Worm (Caenorhabditis elegans) whole organism, L3 larva: Measurements from ENCODE around the gene adk-1.
"Not testable (repeated sequence)": the region's sequence is repeated elsewhere in the genome, so short reads cannot be mapped to it uniquely, and the experiment has no call there.

Experiments used
- R02D3.7 ChIP-seq: fragments of 150-350 bp; optimal IDR thresholded peaks from 2 replicates; lab custom pipeline; 2014; ENCODE audit warnings: missing biosample characterization, missing genetic modification characterization
- ZK546.5 ChIP-seq: sonication (generic microtip); optimal IDR thresholded peaks from 2 replicates; lab custom pipeline; 2017; ENCODE audit warnings: missing biosample characterization, missing genetic modification characterization
- aly-2 ChIP-seq: fragments of 150-350 bp; optimal IDR thresholded peaks from 2 replicates; lab custom pipeline; 2014; ENCODE audit warnings: missing biosample characterization, missing genetic modification characterization
- ceh-9 ChIP-seq: sonication (generic microtip); optimal IDR thresholded peaks from 2 replicates; lab custom pipeline; 2018; ENCODE audit warnings: missing biosample characterization, missing genetic modification characterization
- daf-12 ChIP-seq: fragments of 150-350 bp; optimal IDR thresholded peaks from 2 replicates; lab custom pipeline; 2014; ENCODE audit warnings: missing biosample characterization, missing genetic modification reagents, missing genetic modification characterization
- egl-5 ChIP-seq: fragments of 150-350 bp; optimal IDR thresholded peaks from 2 replicates; lab custom pipeline; 2017; ENCODE audit warnings: missing biosample characterization, missing genetic modification reagents, missing genetic modification characterization, inconsistent platforms
- elt-2 ChIP-seq: sonication (generic microtip); optimal IDR thresholded peaks from 2 replicates; lab custom pipeline; 2016; ENCODE audit warnings: missing genetic modification reagents, mild to moderate bottlenecking, missing genetic modification characterization, missing compliant biosample characterization
- fkh-10 ChIP-seq: sonication (generic microtip); optimal IDR thresholded peaks from 2 replicates; lab custom pipeline; 2017; ENCODE audit warnings: missing biosample characterization, missing genetic modification reagents, missing genetic modification characterization
- fkh-2 ChIP-seq: fragments of 150-350 bp; optimal IDR thresholded peaks from 2 replicates; lab custom pipeline; 2014; ENCODE audit warnings: missing biosample characterization, missing genetic modification reagents, missing genetic modification characterization
- fos-1 ChIP-seq: fragments of 150-350 bp; optimal IDR thresholded peaks from 2 replicates; lab custom pipeline; 2014; ENCODE audit warnings: missing biosample characterization, missing genetic modification characterization
- jun-1 ChIP-seq: fragments of 150-350 bp; optimal IDR thresholded peaks from 2 replicates; lab custom pipeline; 2014; ENCODE audit warnings: missing biosample characterization, missing genetic modification reagents, missing genetic modification characterization
- lin-15B ChIP-seq: fragments of 150-350 bp; optimal IDR thresholded peaks from 2 replicates; lab custom pipeline; 2014; ENCODE audit warnings: missing biosample characterization, missing genetic modification characterization
- lin-39 ChIP-seq: fragments of 150-350 bp; optimal IDR thresholded peaks from 2 replicates; lab custom pipeline; 2018; ENCODE audit warnings: missing biosample characterization, missing genetic modification reagents, missing genetic modification characterization
- lsy-12 ChIP-seq: sonication (generic microtip); optimal IDR thresholded peaks from 2 replicates; lab custom pipeline; 2016; ENCODE audit warnings: mild to moderate bottlenecking, missing genetic modification characterization, missing compliant biosample characterization
- mdl-1 ChIP-seq: fragments of 150-350 bp; optimal IDR thresholded peaks from 2 replicates; lab custom pipeline; 2014; ENCODE audit warnings: missing biosample characterization, missing genetic modification characterization
- mml-1 ChIP-seq: fragments of 150-350 bp; sonication (generic microtip); optimal IDR thresholded peaks from 3 replicates; lab custom pipeline; 2014; ENCODE audit warnings: missing biosample characterization, missing genetic modification characterization
- nfya-1 ChIP-seq: sonication (generic microtip); optimal IDR thresholded peaks from 2 replicates; lab custom pipeline; 2017; ENCODE audit warnings: missing genetic modification characterization, mild to moderate bottlenecking, missing compliant biosample characterization, antibody characterized with exemption, moderate library complexity; ENCODE audit not compliant: insufficient read depth
- nhr-11 ChIP-seq: fragments of 150-350 bp; optimal IDR thresholded peaks from 2 replicates; lab custom pipeline; 2014; ENCODE audit warnings: missing biosample characterization, missing genetic modification characterization
- nhr-12 ChIP-seq: fragments of 150-350 bp; optimal IDR thresholded peaks from 2 replicates; lab custom pipeline; 2014; ENCODE audit warnings: missing biosample characterization, missing genetic modification characterization
- nhr-23 ChIP-seq: fragments of 150-350 bp; optimal IDR thresholded peaks from 2 replicates; lab custom pipeline; 2014; ENCODE audit warnings: missing biosample characterization, missing genetic modification reagents, missing genetic modification characterization
- nhr-43 ChIP-seq: sonication (generic microtip); optimal IDR thresholded peaks from 2 replicates; lab custom pipeline; 2016; ENCODE audit warnings: mild to moderate bottlenecking, missing genetic modification characterization, missing compliant biosample characterization; ENCODE audit not compliant: poor library complexity, severe bottlenecking
- nhr-76 ChIP-seq: fragments of 150-350 bp; sonication (generic microtip); optimal IDR thresholded peaks from 5 replicates; lab custom pipeline; 2014; ENCODE audit warnings: missing biosample characterization, missing genetic modification characterization
- pha-4 ChIP-seq: fragments of 150-350 bp; optimal IDR thresholded peaks from 2 replicates; lab custom pipeline; 2014; ENCODE audit warnings: missing biosample characterization, missing genetic modification reagents, missing genetic modification characterization
- pqm-1 ChIP-seq: fragments of 150-350 bp; optimal IDR thresholded peaks from 2 replicates; lab custom pipeline; 2017; ENCODE audit warnings: missing biosample characterization, missing genetic modification characterization, inconsistent platforms
- sea-2 ChIP-seq: fragments of 150-350 bp; sonication (generic microtip); optimal IDR thresholded peaks from 4 replicates; lab custom pipeline; 2014; ENCODE audit warnings: missing biosample characterization, missing genetic modification reagents, missing genetic modification characterization
- skn-1 ChIP-seq: fragments of 150-350 bp; optimal IDR thresholded peaks from 2 replicates; lab custom pipeline; 2014; ENCODE audit warnings: missing biosample characterization, missing genetic modification characterization
- unc-39 ChIP-seq: sonication (generic microtip); optimal IDR thresholded peaks from 4 replicates; lab custom pipeline; 2017; ENCODE audit warnings: missing biosample characterization, missing genetic modification characterization
- ztf-4 ChIP-seq: fragments of 150-350 bp; optimal IDR thresholded peaks from 2 replicates; lab custom pipeline; 2014; ENCODE audit warnings: missing biosample characterization, missing genetic modification characterization

adk-1 gene

ce11 chrIV:11210781-11211256, at the start of gene adk-1:
adk-1 (minus strand) TSS chrIV:11210831.
- no peak for TF ChIP-seq unc-39 (tag; lab: Kevin White, UChicago)
- TF ChIP-seq nfya-1 (tag; lab: Kevin White, UChicago), result peak; percentile 21
- TF ChIP-seq mml-1, result no peak
- TF ChIP-seq lin-15B (tag; lab: Kevin White, UChicago), result peak; percentile 44
- no peak for TF ChIP-seq fos-1 (tag; lab: Kevin White, UChicago)
- TF ChIP-seq mdl-1 (tag; lab: Kevin White, UChicago), result no peak

DNA sequence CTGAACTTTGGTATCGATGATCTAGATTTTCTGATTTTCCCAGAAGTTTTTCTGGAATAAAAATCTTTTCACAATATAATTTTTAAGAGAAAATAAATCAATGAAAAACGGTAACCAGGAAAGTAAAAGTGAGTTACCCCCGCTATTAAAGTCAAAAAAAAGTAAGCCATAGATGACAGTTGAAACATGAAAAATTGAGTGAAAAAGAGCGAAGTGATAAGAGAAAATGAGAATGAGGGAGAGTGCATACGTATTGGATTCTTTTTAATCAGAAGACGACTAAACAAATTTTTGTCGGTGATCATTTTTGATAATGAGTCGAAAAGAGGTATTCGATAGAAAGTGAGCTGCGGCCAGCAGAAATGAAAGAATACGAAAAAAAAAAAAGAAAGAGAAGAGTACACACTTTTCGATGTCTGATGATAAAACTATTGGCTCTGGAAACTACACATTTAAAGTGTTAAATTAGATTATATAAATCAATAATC, 48.9 kb upstream of the adk-1 start, which contains the start of gene gtl-1:
Gene gtl-1, minus strand, starts transcription at position 51 of the 488 bp plus-strand sequence.
- no peak for TF ChIP-seq fos-1 (tag; lab: Kevin White, UChicago)
- TF ChIP-seq mdl-1 (tag; lab: Kevin White, UChicago), result no peak
- no peak for TF ChIP-seq nhr-43 (tag; lab: Kevin White, UChicago)
- TF ChIP-seq elt-2, result peak; percentile 87
- peak; percentile 8 for TF ChIP-seq pha-4
- TF ChIP-seq pqm-1 (tag; lab: Kevin White, UChicago), result peak; percentile 27
- TF ChIP-seq, all 47 proteins: peak for 3

DNA sequence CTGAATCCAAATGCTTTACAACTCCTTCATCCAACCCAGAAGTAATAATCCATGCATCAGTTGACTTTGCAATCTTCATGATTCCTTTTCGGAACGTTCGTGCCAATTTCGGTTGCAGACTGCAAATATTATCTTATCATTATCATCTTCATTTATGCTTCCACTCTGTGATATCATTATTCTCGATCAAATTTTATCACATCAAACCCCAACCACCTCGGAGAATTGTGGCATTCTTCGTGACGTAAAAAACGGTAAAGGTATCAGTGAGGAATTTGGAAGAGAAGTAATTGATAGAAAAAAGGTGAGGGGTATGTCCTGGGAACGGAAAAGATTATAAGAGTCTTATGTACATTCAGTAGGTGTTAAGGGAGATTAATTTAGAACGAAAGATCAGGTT, 46.8 kb upstream of the adk-1 start:
- TF ChIP-seq nhr-12 (no peak), pqm-1 (tag; lab: Kevin White, UChicago) (peak; percentile 64), elt-2 (peak; percentile 89), fkh-10 (GFP tag; lab: Kevin White, UChicago) (no peak), nhr-11 (tag; lab: Kevin White, UChicago) (no peak), jun-1 (tag; lab: Kevin White, UChicago) (peak; percentile 63), sea-2 (GFP tag; lab: Kevin White, UChicago) (no peak), nhr-23 (tag; lab: Kevin White, UChicago) (no peak)

ce11 chrIV:11253689-11254088, 43.1 kb upstream of the adk-1 start, which contains the start of gene C05C12.1:
C05C12.1 (plus strand) TSS chrIV:11253989.
- TF ChIP-seq ztf-4 (tag; lab: Kevin White, UChicago); ZK546.5; nfya-1 (tag; lab: Kevin White, UChicago): not testable (repeated sequence)

DNA sequence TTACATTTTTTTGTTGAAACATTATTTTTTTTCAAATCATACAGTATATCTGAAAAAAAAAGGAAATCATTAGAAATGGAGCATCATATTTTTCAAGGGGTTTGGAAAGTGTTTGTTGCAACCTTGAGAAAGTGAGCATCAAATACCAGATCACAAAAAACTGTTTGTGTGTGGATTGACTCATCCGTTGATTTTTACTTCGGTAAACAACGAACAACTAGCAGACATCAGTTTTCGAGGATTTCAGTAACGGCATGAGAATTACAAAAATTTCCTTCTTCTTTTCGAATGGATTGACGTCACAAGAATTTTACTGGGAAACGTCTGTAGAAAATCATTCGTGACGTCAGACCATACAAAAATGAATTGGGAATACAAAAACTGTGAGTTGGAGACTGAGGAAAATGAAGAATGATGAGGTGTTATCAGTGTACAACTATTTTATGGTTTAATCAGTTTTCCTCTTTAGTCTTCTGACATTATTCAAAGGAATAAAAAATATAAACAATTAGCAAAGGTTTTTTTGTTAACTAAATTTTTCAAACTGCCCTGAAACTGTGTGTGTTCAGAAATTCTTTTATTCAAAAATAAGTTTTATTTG, 37.5 kb upstream of the adk-1 start, which contains the start of gene C05C12.4:
Gene C05C12.4, minus strand, starts transcription at position 51 of the 601 bp plus-strand sequence.
- peak; percentile 69 for TF ChIP-seq elt-2
- no peak for TF ChIP-seq nhr-76
- TF ChIP-seq skn-1, result peak; percentile 49
- no peak for TF ChIP-seq lin-39 (tag; lab: Kevin White, UChicago)
- peak; percentile 44 for TF ChIP-seq pqm-1 (tag; lab: Kevin White, UChicago)

DNA sequence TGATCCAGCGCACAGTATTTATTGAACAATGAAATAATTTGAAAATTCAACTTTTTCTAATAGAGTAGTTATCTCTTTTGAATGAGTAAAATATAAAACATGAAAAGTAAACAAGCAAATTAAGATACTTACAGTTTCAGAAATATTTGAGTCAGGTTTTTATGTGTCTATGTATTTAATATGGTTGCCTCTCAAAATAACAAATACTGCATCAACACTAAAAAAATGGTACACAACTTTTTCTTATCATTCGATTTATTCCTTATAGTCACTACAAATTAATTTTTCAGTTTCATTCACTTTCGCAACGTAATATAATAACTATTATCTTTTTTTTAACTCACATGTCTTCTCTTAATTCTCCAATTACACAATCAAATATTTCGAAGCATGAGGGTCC, 36.8 kb upstream of the adk-1 start:
- TF ChIP-seq fos-1 (tag; lab: Kevin White, UChicago) (no peak), daf-12 (no peak), lin-39 (tag; lab: Kevin White, UChicago) (no peak), jun-1 (tag; lab: Kevin White, UChicago) (no peak), lsy-12 (tag; lab: Kevin White, UChicago) (no peak), skn-1 (no peak), ceh-9 (no peak), egl-5 (tag; lab: Kevin White, UChicago) (no peak), pqm-1 (tag; lab: Kevin White, UChicago) (peak; percentile 52), unc-39 (tag; lab: Kevin White, UChicago) (no peak), elt-2 (peak; percentile 16), fkh-2 (no peak), mdl-1 (tag; lab: Kevin White, UChicago) (no peak), pha-4 (peak; percentile 65), fkh-10 (GFP tag; lab: Kevin White, UChicago) (no peak), aly-2 (tag; lab: Kevin White, UChicago) (no peak), R02D3.7 (no peak), ZK546.5 (no peak)
- TF ChIP-seq, all 47 proteins: peak for 3
